Fruit fly (Drosophila melanogaster) whole organism, embryonic: ENCODE data around the gene Ilp7.

Source experiments
- CG10267 ChIP-seq: fragments of 200-800 bp; sonication (Bioruptor generic); optimal IDR thresholded peaks from 2 replicates; lab custom pipeline; 2018; ENCODE audit warnings: missing biosample characterization, mild to moderate bottlenecking, missing genetic modification characterization, moderate library complexity
- CG11093 ChIP-seq: fragments of 200-800 bp; sonication (Bioruptor generic); IDR thresholded peaks from 3 replicates; pipeline ENCODE4 v1.3.6; 2022; ENCODE audit warnings: missing biosample characterization, missing genetic modification characterization
- CG11504 ChIP-seq: fragments of 200-800 bp; sonication (Bioruptor generic); optimal IDR thresholded peaks from 3 replicates; lab custom pipeline; 2019; ENCODE audit warnings: missing biosample characterization, mild to moderate bottlenecking, missing genetic modification characterization, moderate library complexity
- CG11695 ChIP-seq: fragments of 200-800 bp; sonication (Bioruptor generic); IDR thresholded peaks from 3 replicates; pipeline ENCODE4 v1.3.6; 2022; ENCODE audit warnings: missing biosample characterization, missing genetic modification characterization
- CG12299 ChIP-seq: fragments of 200-800 bp; sonication (Bioruptor generic); optimal IDR thresholded peaks from 2 replicates; lab custom pipeline; 2018; ENCODE audit warnings: missing biosample characterization, mild to moderate bottlenecking, missing genetic modification characterization
- CG12391 ChIP-seq: fragments of 200-800 bp; sonication (Bioruptor generic); optimal IDR thresholded peaks from 3 replicates; lab custom pipeline; 2018; ENCODE audit warnings: missing biosample characterization, mild to moderate bottlenecking, missing genetic modification characterization, moderate library complexity
- CG12659 ChIP-seq: fragments of 200-800 bp; sonication (Bioruptor generic); optimal IDR thresholded peaks from 3 replicates; lab custom pipeline; 2017; ENCODE audit warnings: mild to moderate bottlenecking, missing biosample characterization, missing genetic modification reagents, missing genetic modification characterization
- CG13287 ChIP-seq: fragments of 200-800 bp; sonication (Bioruptor generic); IDR thresholded peaks from 2 replicates; pipeline ENCODE4 v1.3.6; 2022; ENCODE audit warnings: missing biosample characterization, missing genetic modification characterization; ENCODE audit not compliant: partially characterized antibody
- CG13296 ChIP-seq: fragments of 200-800 bp; sonication (Bioruptor generic); optimal IDR thresholded peaks from 3 replicates; lab custom pipeline; 2018; ENCODE audit warnings: missing biosample characterization, mild to moderate bottlenecking, missing genetic modification characterization
- CG1603 ChIP-seq: fragments of 200-800 bp; sonication (Bioruptor generic); optimal IDR thresholded peaks from 2 replicates; lab custom pipeline; 2019; ENCODE audit warnings: missing biosample characterization, mild to moderate bottlenecking, missing genetic modification characterization, moderate library complexity
- CG16813 ChIP-seq: fragments of 200-800 bp; sonication (Bioruptor generic); IDR thresholded peaks from 3 replicates; pipeline ENCODE4 v1.3.6; 2022; ENCODE audit warnings: missing biosample characterization, missing genetic modification characterization; ENCODE audit not compliant: partially characterized antibody
- CG17186 ChIP-seq: fragments of 200-800 bp; sonication (Bioruptor generic); optimal IDR thresholded peaks from 3 replicates; lab custom pipeline; 2017; ENCODE audit warnings: missing biosample characterization, missing genetic modification reagents, missing genetic modification characterization
- CG2116 ChIP-seq: fragments of 200-800 bp; sonication (Bioruptor generic); optimal IDR thresholded peaks from 3 replicates; lab custom pipeline; 2018; ENCODE audit warnings: missing biosample characterization, mild to moderate bottlenecking, missing genetic modification characterization
- CG2129 ChIP-seq: fragments of 200-800 bp; sonication (Bioruptor generic); IDR thresholded peaks from 2 replicates; pipeline ENCODE4 v1.3.6; 2022; ENCODE audit warnings: missing biosample characterization, missing genetic modification characterization; ENCODE audit not compliant: partially characterized antibody
- CG2678 ChIP-seq: fragments of 200-800 bp; sonication (Bioruptor generic); optimal IDR thresholded peaks from 3 replicates; lab custom pipeline; 2019; ENCODE audit warnings: missing biosample characterization, mild to moderate bottlenecking, missing genetic modification characterization, moderate library complexity
- CG2875 ChIP-seq: fragments of 200-800 bp; sonication (Bioruptor generic); optimal IDR thresholded peaks from 2 replicates; lab custom pipeline; 2017; ENCODE audit warnings: missing biosample characterization, mild to moderate bottlenecking, missing genetic modification characterization, missing genetic modification reagents
- CG32772 ChIP-seq: fragments of 200-800 bp; sonication (Bioruptor generic); IDR thresholded peaks from 2 replicates; pipeline ENCODE4 v1.3.6; 2022; ENCODE audit warnings: missing biosample characterization, missing genetic modification characterization
- CG3995 ChIP-seq: fragments of 200-800 bp; sonication (Bioruptor generic); optimal IDR thresholded peaks from 3 replicates; lab custom pipeline; 2016; ENCODE audit warnings: missing biosample characterization, missing genetic modification characterization
- CG7556 ChIP-seq: fragments of 200-800 bp; sonication (Bioruptor generic); optimal IDR thresholded peaks from 2 replicates; lab custom pipeline; 2017; ENCODE audit warnings: missing biosample characterization, mild to moderate bottlenecking, missing genetic modification characterization
- CG8924 ChIP-seq: fragments of 200-800 bp; optimal IDR thresholded peaks from 3 replicates; lab custom pipeline; 2019; ENCODE audit warnings: missing biosample characterization, mild to moderate bottlenecking, missing genetic modification characterization, moderate library complexity
- CG9437 ChIP-seq: fragments of 200-800 bp; sonication (Bioruptor generic); optimal IDR thresholded peaks from 2 replicates; lab custom pipeline; 2018; ENCODE audit warnings: missing biosample characterization, mild to moderate bottlenecking, missing genetic modification characterization
- CG9797 ChIP-seq: fragments of 200-800 bp; sonication (Bioruptor generic); optimal IDR thresholded peaks from 3 replicates; lab custom pipeline; 2018; ENCODE audit warnings: missing biosample characterization, mild to moderate bottlenecking, missing genetic modification characterization
- CoRest ChIP-seq: fragments of 200-800 bp; sonication (Bioruptor generic); optimal IDR thresholded peaks from 3 replicates; lab custom pipeline; 2018; ENCODE audit warnings: missing biosample characterization, mild to moderate bottlenecking, missing genetic modification characterization, moderate library complexity
- Dll ChIP-seq: fragments of 200-800 bp; sonication (Bioruptor generic); IDR thresholded peaks from 4 replicates; pipeline ENCODE4 v1.3.6; 2022; ENCODE audit warnings: missing biosample characterization, missing genetic modification characterization; ENCODE audit not compliant: partially characterized antibody
- Doc3 ChIP-seq: fragments of 200-800 bp; sonication (Bioruptor generic); IDR thresholded peaks from 3 replicates; pipeline ENCODE4 v1.3.6; 2022; ENCODE audit warnings: missing biosample characterization, missing genetic modification characterization; ENCODE audit not compliant: partially characterized antibody
- E2f2 ChIP-seq: fragments of 200-800 bp; sonication (Bioruptor generic); IDR thresholded peaks from 2 replicates; pipeline ENCODE4 v1.3.6; 2022; ENCODE audit warnings: missing biosample characterization, missing genetic modification characterization
- Fer3 ChIP-seq: fragments of 200-800 bp; sonication (Bioruptor generic); optimal IDR thresholded peaks from 2 replicates; lab custom pipeline; 2018; ENCODE audit warnings: missing biosample characterization, mild to moderate bottlenecking, missing genetic modification characterization, moderate library complexity
- HHEX ChIP-seq: fragments of 200-800 bp; sonication (Bioruptor generic); optimal IDR thresholded peaks from 3 replicates; lab custom pipeline; 2017; ENCODE audit warnings: missing biosample characterization, mild to moderate bottlenecking, missing genetic modification characterization, missing genetic modification reagents
- Hmr ChIP-seq: fragments of 200-800 bp; sonication (Bioruptor generic); optimal IDR thresholded peaks from 3 replicates; lab custom pipeline; 2017; ENCODE audit warnings: mild to moderate bottlenecking, missing biosample characterization, missing genetic modification reagents, missing genetic modification characterization
- MBD-R2 ChIP-seq: fragments of 200-800 bp; sonication (Bioruptor generic); IDR thresholded peaks from 2 replicates; pipeline ENCODE4 v1.3.6; 2022; ENCODE audit warnings: missing biosample characterization, missing genetic modification characterization
- Sin3A ChIP-seq: fragments of >200 bp; optimal IDR thresholded peaks from 2 replicates; lab custom pipeline; 2018
- Sox100B ChIP-seq: fragments of 200-800 bp; sonication (Bioruptor generic); optimal IDR thresholded peaks from 3 replicates; lab custom pipeline; 2018; ENCODE audit warnings: missing biosample characterization, mild to moderate bottlenecking, missing genetic modification characterization
- Sry-δ ChIP-seq: fragments of 200-800 bp; sonication (Bioruptor generic); optimal IDR thresholded peaks from 2 replicates; lab custom pipeline; 2016; ENCODE audit warnings: missing biosample characterization, missing genetic modification characterization
- dimm ChIP-seq: fragments of 200-800 bp; sonication (Bioruptor generic); IDR thresholded peaks from 2 replicates; pipeline ENCODE4 v1.3.6; 2022; ENCODE audit warnings: missing biosample characterization, missing genetic modification characterization
- ftz-f1 ChIP-seq: fragments of 200-800 bp; sonication (Bioruptor generic); optimal IDR thresholded peaks from 2 replicates; lab custom pipeline; 2016; ENCODE audit warnings: missing biosample characterization, missing genetic modification characterization
- gem ChIP-seq: fragments of 200-800 bp; sonication (Bioruptor generic); optimal IDR thresholded peaks from 2 replicates; lab custom pipeline; 2019; ENCODE audit warnings: missing biosample characterization, mild to moderate bottlenecking, missing genetic modification characterization, moderate library complexity
- grau ChIP-seq: fragments of 200-800 bp; optimal IDR thresholded peaks from 3 replicates; lab custom pipeline; 2019; ENCODE audit warnings: missing biosample characterization, mild to moderate bottlenecking, missing genetic modification characterization, moderate library complexity
- hbn ChIP-seq: fragments of 200-800 bp; sonication (Bioruptor generic); IDR thresholded peaks from 2 replicates; pipeline ENCODE4 v1.3.6; 2022; ENCODE audit warnings: missing biosample characterization, missing genetic modification characterization; ENCODE audit not compliant: partially characterized antibody
- inv ChIP-seq: fragments of 200-800 bp; sonication (Bioruptor generic); IDR thresholded peaks from 2 replicates; pipeline ENCODE4 v1.3.6; 2022; ENCODE audit warnings: missing biosample characterization, missing genetic modification characterization; ENCODE audit not compliant: partially characterized antibody
- jumu ChIP-seq: fragments of 200-800 bp; sonication (Bioruptor generic); optimal IDR thresholded peaks from 3 replicates; lab custom pipeline; 2016; ENCODE audit warnings: missing biosample characterization, missing genetic modification characterization
- lab ChIP-seq: fragments of 200-800 bp; sonication (Bioruptor generic); optimal IDR thresholded peaks from 3 replicates; lab custom pipeline; 2017; ENCODE audit warnings: missing biosample characterization, missing genetic modification characterization, mild to moderate bottlenecking, moderate library complexity, missing genetic modification reagents
- lilli ChIP-seq: fragments of 200-800 bp; sonication (Bioruptor generic); optimal IDR thresholded peaks from 3 replicates; lab custom pipeline; 2016; ENCODE audit warnings: missing biosample characterization, missing genetic modification characterization
- onecut ChIP-seq: fragments of 200-800 bp; sonication (Bioruptor generic); IDR thresholded peaks from 2 replicates; pipeline ENCODE4 v1.3.6; 2022; ENCODE audit warnings: missing biosample characterization, missing genetic modification characterization
- row ChIP-seq: fragments of 200-800 bp; sonication (Bioruptor generic); IDR thresholded peaks from 3 replicates; pipeline ENCODE4 v1.3.6; 2022; ENCODE audit warnings: missing biosample characterization, missing genetic modification characterization
- shn ChIP-seq: fragments of 200-800 bp; sonication (Bioruptor generic); optimal IDR thresholded peaks from 3 replicates; lab custom pipeline; 2016; ENCODE audit warnings: missing biosample characterization, missing genetic modification characterization
- sna ChIP-seq: fragments of 200-800 bp; sonication (Bioruptor generic); IDR thresholded peaks from 2 replicates; pipeline ENCODE4 v1.3.6; 2022; ENCODE audit warnings: missing biosample characterization, missing genetic modification characterization; ENCODE audit not compliant: partially characterized antibody
- sqz ChIP-seq: fragments of 200-800 bp; sonication (Bioruptor generic); optimal IDR thresholded peaks from 3 replicates; lab custom pipeline; 2018; ENCODE audit warnings: missing biosample characterization, mild to moderate bottlenecking, missing genetic modification characterization
- zf30C ChIP-seq: fragments of 200-800 bp; sonication (Bioruptor generic); optimal IDR thresholded peaks from 3 replicates; lab custom pipeline; 2018; ENCODE audit warnings: missing biosample characterization, mild to moderate bottlenecking, missing genetic modification characterization

The Ilp7 gene

dm6 chrX:3671469-3672094, 4.2 kb downstream of the Ilp7 start, which contains the start of the genes Parg and Mnt:
TSS of gene Parg (minus strand) at chrX:3671502.
TSS of gene Mnt (plus strand) at chrX:3671801.
- TF ChIP-seq zf30C (GFP tag; lab: Kevin White, UChicago) (peak; percentile 25), CoRest (tag; lab: Kevin White, UChicago) (peak; percentile 32), shn (GFP tag; lab: Kevin White, UChicago) (peak; percentile 15), jumu (GFP tag; lab: Kevin White, UChicago) (no peak), CG7556 (GFP tag; lab: Kevin White, UChicago) (peak; percentile 14), CG32772 (GFP tag; lab: Robert Waterston, UW) (0 out of 2 replicates have a peak, but pooled peaks have one; percentile 33), Doc3 (GFP tag; lab: Robert Waterston, UW) (peak; percentile 42; the same call in 2 of the 3 replicates), inv (peak; percentile 67), onecut (GFP tag; lab: Robert Waterston, UW) (peak; percentile 32; the same call in 1 of the 2 replicates), Hmr (GFP tag; lab: Kevin White, UChicago) (peak; percentile 7), CG12299 (tag; lab: Kevin White, UChicago) (no peak), gem (peak; percentile 28), CG13287 (GFP tag; lab: Robert Waterston, UW) (peak; percentile 71), E2f2 (GFP tag; lab: Robert Waterston, UW) (peak; percentile 88), HHEX (GFP tag; lab: Kevin White, UChicago) (no peak), CG2678 (tag; lab: Kevin White, UChicago) (peak; percentile 12), CG13296 (GFP tag; lab: Kevin White, UChicago) (no peak), ftz-f1 (peak; percentile 29), CG11695 (no peak), dimm (GFP tag; lab: Robert Waterston, UW) (no peak), CG9797 (GFP tag; lab: Kevin White, UChicago) (peak; percentile 92), Sin3A (lab: Kevin White, UChicago) (peak; percentile 84), CG16813 (peak; percentile 65), row (GFP tag; lab: Robert Waterston, UW) (no peak), Sry-δ (GFP tag; lab: Kevin White, UChicago) (peak; percentile 78), lab (GFP tag; lab: Kevin White, UChicago) (peak; percentile 26), CG2116 (GFP tag; lab: Kevin White, UChicago) (peak; percentile 27), lilli (peak; percentile 3), MBD-R2 (GFP tag; lab: Robert Waterston, UW) (peak; percentile 43; the same call in 1 of the 2 replicates), CG1603 (tag; lab: Kevin White, UChicago) (peak; percentile 59), grau (no peak), sna (GFP tag; lab: Robert Waterston, UW) (peak; percentile 66), CG8924 (tag; lab: Kevin White, UChicago) (peak; percentile 32), Sox100B (GFP tag; lab: Kevin White, UChicago) (peak; percentile 18), CG2129 (GFP tag; lab: Robert Waterston, UW) (peak; percentile 34; the same call in 1 of the 2 replicates), hbn (peak; percentile 56; the same call in 1 of the 2 replicates), CG12659 (GFP tag; lab: Kevin White, UChicago) (peak; percentile 59), CG12391 (tag; lab: Kevin White, UChicago) (peak; percentile 21), Fer3 (tag; lab: Kevin White, UChicago) (no peak), CG11093 (GFP tag; lab: Robert Waterston, UW) (no peak), CG9437 (GFP tag; lab: Kevin White, UChicago) (peak; percentile 70), CG17186 (GFP tag; lab: Kevin White, UChicago) (peak; percentile 10), CG3995 (GFP tag; lab: Kevin White, UChicago) (peak; percentile 40), CG11504 (peak; percentile 10), CG2875 (GFP tag; lab: Kevin White, UChicago) (no peak), Dll (GFP tag; lab: Robert Waterston, UW) (peak; percentile 74), sqz (peak; percentile 27), CG10267 (tag; lab: Kevin White, UChicago) (peak; percentile 3)
